Worm (Caenorhabditis elegans) whole organism, midembryonic: ENCODE results near the gene W02B12.1.
"Not testable (repeated sequence)": the region's sequence is repeated elsewhere in the genome, so short reads cannot be mapped to it uniquely, and the experiment has no call there.

Experiments
- T22C8.4 ChIP-seq: fragments of 200-800 bp; sonication (Bioruptor generic); IDR thresholded peaks from 2 replicates; pipeline ENCODE4 v1.3.6; 2022; ENCODE audit warnings: missing genetic modification characterization, missing compliant biosample characterization
- cog-1 ChIP-seq: sonication (generic microtip); optimal IDR thresholded peaks from 2 replicates; lab custom pipeline; 2016; ENCODE audit warnings: missing genetic modification characterization, missing compliant biosample characterization
- flt-1 ChIP-seq: fragments of 200-800 bp; sonication (Bioruptor generic); IDR thresholded peaks from 2 replicates; pipeline ENCODE4 v1.3.6; 2022; ENCODE audit warnings: missing genetic modification characterization, missing compliant biosample characterization
- klf-2 ChIP-seq: fragments of 200-800 bp; sonication (Bioruptor generic); conservative IDR thresholded peaks from 2 replicates; pipeline ENCODE4 v1.3.6; 2022; ENCODE audit warnings: missing genetic modification reagents, missing genetic modification characterization, missing compliant biosample characterization
- ref-1 ChIP-seq: fragments of 200-800 bp; sonication (Bioruptor generic); conservative IDR thresholded peaks from 2 replicates; pipeline ENCODE4 v1.3.6; 2022; ENCODE audit warnings: missing genetic modification reagents, missing genetic modification characterization, missing compliant biosample characterization
- ztf-23 ChIP-seq: fragments of 200-800 bp; sonication (Bioruptor generic); IDR thresholded peaks from 2 replicates; pipeline ENCODE4 v1.3.6; 2022; ENCODE audit warnings: missing genetic modification reagents, missing genetic modification characterization, missing compliant biosample characterization

- not testable (repeated sequence) for TF ChIP-seq T22C8.4 (GFP tag; lab: Robert Waterston, UW); ref-1; ztf-23 (GFP tag; lab: Robert Waterston, UW); cog-1 (tag; lab: Kevin White, UChicago); flt-1 (GFP tag; lab: Robert Waterston, UW); klf-2 (GFP tag; lab: Robert Waterston, UW)
These were observed 6.4 kb upstream of the W02B12.1 start, which contains the start of gene ebp-2 for ce11 chrII:11442425-11442824.
